Worm (Caenorhabditis elegans): ENCODE measurements around the gene marc-1.

The marc-1 gene

DNA sequence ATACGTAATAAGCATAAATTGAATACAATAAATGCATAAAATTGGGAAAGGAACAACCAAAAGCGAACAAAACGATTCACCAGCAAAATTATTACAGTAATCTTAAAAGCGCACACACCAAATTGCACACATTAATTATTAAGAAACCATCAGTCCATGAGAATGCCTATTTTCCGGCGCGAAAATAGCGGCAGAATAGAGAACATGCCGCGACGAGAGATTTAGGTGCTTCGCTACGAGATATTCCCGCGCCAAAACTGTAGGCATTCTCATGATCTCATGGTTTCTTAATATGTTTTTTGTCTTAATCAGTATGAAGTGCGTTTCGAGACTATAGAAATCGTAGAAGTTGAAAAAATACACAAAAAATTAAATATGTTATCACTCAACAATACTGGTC is 44.7 kb downstream of the marc-1 start (continued):
- TF ChIP-seq F33H1.4 (GFP tag; IDR thresholded peaks at IDR 0.05) (peak; percentile 6; the same call in 1 of the 2 replicates), snpc-1.1 (tag; optimal IDR thresholded peaks at IDR 0.05; ENCODE audit: insufficient read depth) (no peak), ceh-58 (GFP tag; IDR thresholded peaks at IDR 0.05) (no peak), lsl-1 (GFP tag; optimal IDR thresholded peaks at IDR 0.05) (peak; percentile 45), xnd-1 (tag; optimal IDR thresholded peaks at IDR 0.05) (peak; percentile 49)

DNA sequence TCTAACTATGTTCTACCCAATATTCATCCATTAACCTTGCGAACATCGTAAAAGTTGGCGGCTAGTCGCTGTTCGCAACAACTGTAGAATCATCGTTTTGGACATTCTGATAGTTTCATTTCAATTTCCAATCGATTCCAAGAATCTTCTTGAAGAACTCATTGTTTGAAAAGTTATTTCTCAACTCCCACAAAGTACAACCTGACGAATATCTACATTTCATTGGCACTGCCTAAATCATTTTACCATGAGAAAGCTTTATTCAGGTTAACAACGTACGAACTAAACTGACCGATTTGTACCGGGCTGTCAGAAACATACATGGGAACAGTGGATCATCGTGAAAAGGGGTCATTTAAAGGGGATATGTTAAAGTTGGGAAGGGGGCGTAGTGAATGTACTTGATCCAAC is 47.2 kb downstream of the marc-1 start, which contains the start of gene F46B6.6:
F46B6.6 (minus strand) TSS at position 148 of the 411 bp plus-strand sequence.
- TF ChIP-seq hrde-1 (tag; optimal IDR thresholded peaks at IDR 0.05; ENCODE audit: borderline replicate concordance) (no peak), attf-3 (GFP tag; conservative IDR thresholded peaks at IDR 0.05) (no peak), ztf-22 (GFP tag; optimal IDR thresholded peaks at IDR 0.05) (no peak), let-607 (tag; optimal IDR thresholded peaks at IDR 0.05) (peak in 1 of 2 experiments; percentile 41), snpc-4 (GFP tag; optimal IDR thresholded peaks at IDR 0.05) (peak; percentile 33), snpc-4 (tag; optimal IDR thresholded peaks at IDR 0.05) (no peak), bed-2 (GFP tag; IDR thresholded peaks at IDR 0.05) (no peak), aptf-2 (GFP tag; conservative IDR thresholded peaks at IDR 0.05) (no peak), nhr-90 (tag; optimal IDR thresholded peaks at IDR 0.05) (no peak), repo-1 (tag; optimal IDR thresholded peaks at IDR 0.05) (peak; percentile 92), cebp-1 (GFP tag; IDR thresholded peaks at IDR 0.05) (no peak), cebp-1 (tag; optimal IDR thresholded peaks at IDR 0.05) (peak; percentile 54), Y53G8AR.9 (GFP tag; conservative IDR thresholded peaks at IDR 0.05) (0 out of 2 replicates have a peak, but pooled peaks have one; percentile 57), lin-54 (GFP tag; optimal IDR thresholded peaks at IDR 0.05) (peak; percentile 21), egrh-3 (GFP tag; IDR thresholded peaks at IDR 0.05) (no peak), Y56A3A.18 (GFP tag; IDR thresholded peaks at IDR 0.05) (0 out of 2 replicates have a peak, but pooled peaks have one; percentile 41), madf-8 (GFP tag; conservative IDR thresholded peaks at IDR 0.05) (no peak; the same call in 1 of the 2 replicates), snpc-1.3 (tag; optimal IDR thresholded peaks at IDR 0.05; ENCODE audit: insufficient read depth) (no peak), somi-1 (GFP tag; optimal IDR thresholded peaks at IDR 0.05) (no peak), zim-3 (tag; optimal IDR thresholded peaks at IDR 0.05) (peak; percentile 52), sdz-38 (tag; optimal IDR thresholded peaks at IDR 0.05) (no peak), F22D6.2 (tag; optimal IDR thresholded peaks at IDR 0.05) (no peak), athp-1 (tag; optimal IDR thresholded peaks at IDR 0.05) (peak; percentile 62), rec-8 (tag; optimal IDR thresholded peaks at IDR 0.05) (peak in 1 of 2 experiments; percentile 12), ztf-28 (GFP tag; IDR thresholded peaks at IDR 0.05) (no peak), ztf-25 (GFP tag; IDR thresholded peaks at IDR 0.05) (no peak), tbp1 (GFP tag; optimal IDR thresholded peaks at IDR 0.05) (peak; percentile 14), gei-17 (GFP tag; optimal IDR thresholded peaks at IDR 0.05) (no peak), F52B5.7 (tag; optimal IDR thresholded peaks at IDR 0.05) (peak; percentile 53), him-1 (tag; optimal IDR thresholded peaks at IDR 0.05) (no peak), dpl-1 (GFP tag; optimal IDR thresholded peaks at IDR 0.05) (no peak), lin-26 (GFP tag; IDR thresholded peaks at IDR 0.05) (no peak; the same call in 1 of the 2 replicates), F55B11.4 (tag; optimal IDR thresholded peaks at IDR 0.05; ENCODE audit: borderline replicate concordance, insufficient read depth) (no peak), hmg-1.2 (GFP tag; IDR thresholded peaks at IDR 0.05) (peak; percentile 27; the same call in 1 of the 2 replicates), T07F8.4 (tag; optimal IDR thresholded peaks at IDR 0.05) (no peak), B0019.2 (GFP tag; conservative IDR thresholded peaks at IDR 0.05) (no peak), ZK185.1 (tag; optimal IDR thresholded peaks at IDR 0.05; ENCODE audit: poor library complexity, severe bottlenecking) (no peak), madf-6 (GFP tag; IDR thresholded peaks at IDR 0.05) (peak; percentile 29; the same call in 1 of the 2 replicates), nhr-27 (tag; optimal IDR thresholded peaks at IDR 0.05) (peak; percentile 22), die-1 (tag; optimal IDR thresholded peaks at IDR 0.05) (peak; percentile 15), egl-44 (GFP tag; IDR thresholded peaks at IDR 0.05) (no peak)

Data from whole organism, young adult.